Fruit fly (Drosophila melanogaster) whole organism, pupa: ENCODE data around the gene CG3040.

Experiments
- CG10348 ChIP-seq: fragments of 200-800 bp; sonication (Bioruptor generic); IDR thresholded peaks from 2 replicates; pipeline ENCODE4 v1.3.6; 2022; ENCODE audit warnings: missing biosample characterization, missing genetic modification characterization
- CG14655 ChIP-seq: fragments of 200-800 bp; sonication (Bioruptor generic); optimal IDR thresholded peaks from 3 replicates; lab custom pipeline; 2017; ENCODE audit warnings: mild to moderate bottlenecking, missing biosample characterization, missing genetic modification reagents, missing genetic modification characterization
- CG8301 ChIP-seq: fragments of 200-800 bp; sonication (Bioruptor generic); optimal IDR thresholded peaks from 2 replicates; lab custom pipeline; 2018; ENCODE audit warnings: missing biosample characterization, mild to moderate bottlenecking, missing genetic modification characterization
- CG9948 ChIP-seq: fragments of 200-800 bp; sonication (Bioruptor generic); optimal IDR thresholded peaks from 2 replicates; lab custom pipeline; 2018; ENCODE audit warnings: missing biosample characterization, mild to moderate bottlenecking, missing genetic modification characterization, moderate library complexity
- EcR ChIP-seq: fragments of 200-800 bp; sonication (Bioruptor generic); optimal IDR thresholded peaks from 3 replicates; lab custom pipeline; 2019; ENCODE audit warnings: missing biosample characterization, missing genetic modification characterization, mild to moderate bottlenecking, moderate library complexity, missing genetic modification reagents
- Ets98B ChIP-seq: fragments of 200-800 bp; sonication (Bioruptor generic); IDR thresholded peaks from 2 replicates; pipeline ENCODE4 v1.3.6; 2022; ENCODE audit warnings: missing biosample characterization, missing genetic modification characterization
- Pif1B ChIP-seq: fragments of 200-800 bp; sonication (Bioruptor generic); optimal IDR thresholded peaks from 3 replicates; lab custom pipeline; 2016; ENCODE audit warnings: missing biosample characterization, missing genetic modification characterization

DNA sequence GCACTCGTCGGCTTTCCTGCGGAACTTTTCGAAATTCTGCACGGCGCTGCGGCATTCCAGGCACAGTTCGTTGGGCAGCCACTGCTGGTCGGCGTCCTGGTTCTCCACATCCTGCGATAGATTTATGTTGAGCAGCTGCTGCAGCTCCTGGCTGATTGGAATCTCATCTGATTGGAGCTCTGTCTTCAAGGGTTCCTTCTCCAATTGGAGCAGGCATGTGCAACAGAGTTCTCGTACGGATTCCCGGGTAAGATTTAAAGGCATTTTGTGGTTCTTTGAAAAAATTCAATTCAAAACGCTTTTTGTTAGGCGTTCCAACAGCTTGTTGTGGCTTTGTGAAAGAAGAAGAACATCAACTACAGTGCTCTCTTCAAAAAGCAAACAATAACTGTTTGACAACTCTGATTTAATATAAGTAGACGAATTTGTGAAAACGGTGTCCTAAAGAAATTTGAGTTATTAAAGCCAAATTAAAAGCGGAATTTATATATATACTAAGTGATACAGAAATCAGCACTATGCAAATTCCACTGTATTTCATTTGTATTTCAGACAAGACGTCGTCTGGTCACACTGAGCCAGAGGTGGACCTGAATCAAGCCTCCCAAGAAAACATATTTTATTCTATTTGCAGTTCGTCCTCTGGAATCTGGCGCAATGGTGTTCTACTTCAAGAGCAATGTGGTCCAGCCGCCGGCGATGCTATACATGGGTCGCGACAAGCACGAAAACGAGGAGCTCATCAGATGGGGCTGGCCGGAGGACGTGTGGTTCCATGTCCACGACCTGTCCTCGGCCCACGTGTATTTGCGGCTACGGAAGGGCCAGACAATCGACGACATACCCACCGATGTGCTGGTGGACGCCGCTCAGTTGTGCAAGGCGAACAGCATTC lies 40.4 kb upstream of the CG3040 start, which contains the start of the genes CG3032 and CG4593:
- TF ChIP-seq Ets98B (GFP tag; lab: Robert Waterston, UW) (peak; percentile 98), CG8301 (tag; lab: Kevin White, UChicago) (peak; percentile 91), Pif1B (GFP tag; lab: Kevin White, UChicago) (peak; percentile 75), CG10348 (GFP tag; lab: Robert Waterston, UW) (peak; percentile 92), CG14655 (peak; percentile 90), EcR (GFP tag; lab: Kevin White, UChicago) (no peak), CG9948 (tag; lab: Kevin White, UChicago) (peak; percentile 82)
